Worm (Caenorhabditis elegans): ENCODE measurements around the gene ltd-1.

- TF ChIP-seq sox-2 (GFP tag; IDR thresholded peaks at IDR 0.05) (no peak), elt-2 (tag; optimal IDR thresholded peaks at IDR 0.05) (no peak)
These were observed 43.4 kb upstream of the ltd-1 start for ce11 chrII:8135953-8136352.
